Fruit fly (Drosophila melanogaster): ENCODE results near the gene CheA87a.
A peak's percentile ranks its signal among the peaks of the same experiment; 100 is the strongest.

CheA87a gene

DNA sequence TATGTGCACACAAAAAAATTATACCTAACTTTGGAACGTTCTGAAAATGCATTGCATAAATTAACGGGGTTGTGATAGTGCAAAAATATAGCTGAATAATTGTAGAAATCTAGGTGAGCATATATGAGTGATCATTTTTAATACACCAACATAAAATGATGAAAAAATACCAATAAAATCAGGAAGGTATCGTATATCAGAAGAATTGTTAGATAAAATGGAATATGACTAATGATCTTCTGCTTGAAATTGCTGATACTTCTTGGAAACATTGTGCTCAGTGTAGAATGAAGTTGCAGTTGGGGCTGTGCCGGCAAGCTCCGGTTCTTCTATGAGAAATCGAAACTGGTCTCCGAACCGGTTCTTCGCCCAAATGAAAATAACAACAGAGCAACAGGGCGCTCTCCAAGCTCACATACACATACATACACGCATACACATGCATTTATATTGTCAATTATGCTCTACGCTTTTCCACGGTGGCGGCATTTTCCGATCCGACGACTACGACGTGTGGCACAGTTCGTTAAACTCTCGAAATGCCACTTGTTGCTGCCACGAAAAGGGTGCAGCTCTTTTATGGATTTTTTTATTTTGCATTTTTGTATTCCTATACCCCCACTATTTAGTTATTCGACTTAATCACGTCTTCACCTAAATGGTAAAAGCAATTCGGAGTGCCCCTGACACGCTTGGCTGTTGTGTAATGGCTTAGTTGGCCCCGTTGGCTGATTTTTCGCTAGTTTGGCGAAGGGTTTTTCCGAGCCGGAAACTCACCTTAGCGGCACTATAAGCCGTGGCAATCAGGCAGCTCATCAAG is 31.7 kb downstream of the CheA87a start (continued):
- TF ChIP-seq CG8944 (GFP tag; optimal IDR thresholded peaks at IDR 0.05) (peak; percentile 86), tup (GFP tag; optimal IDR thresholded peaks at IDR 0.05) (peak; percentile 54), fd102C (GFP tag; optimal IDR thresholded peaks at IDR 0.05) (no peak), lilli (GFP tag; optimal IDR thresholded peaks at IDR 0.05) (peak; percentile 91), CoRest (tag; optimal IDR thresholded peaks at IDR 0.05) (peak; percentile 96), Dp (GFP tag; optimal IDR thresholded peaks at IDR 0.05) (no peak), CG10209 (GFP tag; optimal IDR thresholded peaks at IDR 0.05) (peak; percentile 94), pnt (GFP tag; optimal IDR thresholded peaks at IDR 0.05) (peak; percentile 89), Aef1 (GFP tag; IDR thresholded peaks at IDR 0.05) (peak; percentile 66; the same call in 2 of the 3 replicates), tio (GFP tag; optimal IDR thresholded peaks at IDR 0.05) (peak; percentile 92), CG4328 (GFP tag; optimal IDR thresholded peaks at IDR 0.05) (peak; percentile 73), odd (GFP tag; optimal IDR thresholded peaks at IDR 0.05) (peak; percentile 86), CrebB (tag; optimal IDR thresholded peaks at IDR 0.05) (peak; percentile 75), Doc2 (GFP tag; IDR thresholded peaks at IDR 0.05) (no peak), wek (GFP tag; optimal IDR thresholded peaks at IDR 0.05) (peak; percentile 61), HHEX (GFP tag; optimal IDR thresholded peaks at IDR 0.05) (peak; percentile 84), klu (GFP tag; IDR thresholded peaks at IDR 0.05) (peak; percentile 81), otp (GFP tag; IDR thresholded peaks at IDR 0.05) (peak; percentile 72), CG14014 (GFP tag; IDR thresholded peaks at IDR 0.05) (peak; percentile 74; the same call in 1 of the 2 replicates), row (GFP tag; IDR thresholded peaks at IDR 0.05) (peak; percentile 88), rib (GFP tag; IDR thresholded peaks at IDR 0.05) (peak; percentile 77), CG13424 (tag; optimal IDR thresholded peaks at IDR 0.05) (peak; percentile 92), CG10366 (GFP tag; IDR thresholded peaks at IDR 0.05) (peak; percentile 78), tll (GFP tag; optimal IDR thresholded peaks at IDR 0.05) (no peak), CG13894 (tag; optimal IDR thresholded peaks at IDR 0.05) (no peak), CG8281 (tag; optimal IDR thresholded peaks at IDR 0.05) (peak; percentile 77), sob (GFP tag; IDR thresholded peaks at IDR 0.05) (peak; percentile 80), cad (GFP tag; optimal IDR thresholded peaks at IDR 0.05) (no peak), ara (GFP tag; IDR thresholded peaks at IDR 0.05) (peak; percentile 88), D19A (tag; optimal IDR thresholded peaks at IDR 0.05) (peak; percentile 84), sens (GFP tag) (peak; percentile 99), ewg (GFP tag; optimal IDR thresholded peaks at IDR 0.05) (peak; percentile 84), corto (GFP tag; optimal IDR thresholded peaks at IDR 0.05) (peak; percentile 48), CG18619 (GFP tag; optimal IDR thresholded peaks at IDR 0.05) (peak; percentile 89), CG6175 (GFP tag; IDR thresholded peaks at IDR 0.05) (0 out of 3 replicates have a peak, but pooled peaks have one; percentile 32), CG6813 (GFP tag; optimal IDR thresholded peaks at IDR 0.05) (peak; percentile 73), CG6683 (GFP tag; optimal IDR thresholded peaks at IDR 0.05) (peak; percentile 57), Dip3 (GFP tag; optimal IDR thresholded peaks at IDR 0.05) (peak; percentile 84), PHDP (tag; optimal IDR thresholded peaks at IDR 0.05) (peak; percentile 91), dan (GFP tag; IDR thresholded peaks at IDR 0.05) (peak; percentile 65; the same call in 1 of the 2 replicates), E2f1 (GFP tag; IDR thresholded peaks at IDR 0.05) (peak; percentile 88), Meics (GFP tag; optimal IDR thresholded peaks at IDR 0.05) (peak; percentile 88), CG32772 (GFP tag; IDR thresholded peaks at IDR 0.05) (peak; percentile 83), kni (GFP tag; optimal IDR thresholded peaks at IDR 0.05) (peak; percentile 69), Ets97D (GFP tag; optimal IDR thresholded peaks at IDR 0.05) (peak; percentile 50), hbn (GFP tag; IDR thresholded peaks at IDR 0.05; ENCODE audit: partially characterized antibody) (no peak), CG8765 (GFP tag; IDR thresholded peaks at IDR 0.05) (no peak; the same call in 1 of the 2 replicates), Hey (tag; optimal IDR thresholded peaks at IDR 0.05) (peak; percentile 19)

All from whole organism, embryonic.